Fruit fly (Drosophila melanogaster) whole organism, embryonic: ENCODE results near the gene CG15362.

Experiments used
- Adf1 ChIP-seq: fragments of 200-800 bp; sonication (Bioruptor generic); IDR thresholded peaks from 2 replicates; pipeline ENCODE4 v1.3.6; 2022; ENCODE audit warnings: missing biosample characterization, missing genetic modification characterization
- Blimp-1 ChIP-seq: fragments of 200-800 bp; sonication (Bioruptor generic); optimal IDR thresholded peaks from 3 replicates; lab custom pipeline; 2018; ENCODE audit warnings: missing biosample characterization, missing genetic modification characterization, mild to moderate bottlenecking, moderate library complexity, missing genetic modification reagents
- CG10321 ChIP-seq: fragments of 200-800 bp; sonication (Bioruptor generic); IDR thresholded peaks from 2 replicates; pipeline ENCODE4 v1.3.6; 2022; ENCODE audit warnings: missing biosample characterization, missing genetic modification characterization
- CG13287 ChIP-seq: fragments of 200-800 bp; sonication (Bioruptor generic); IDR thresholded peaks from 2 replicates; pipeline ENCODE4 v1.3.6; 2022; ENCODE audit warnings: missing biosample characterization, missing genetic modification characterization; ENCODE audit not compliant: partially characterized antibody
- CG15696 ChIP-seq: fragments of 200-800 bp; sonication (Bioruptor generic); optimal IDR thresholded peaks from 2 replicates; lab custom pipeline; 2019; ENCODE audit warnings: missing biosample characterization, mild to moderate bottlenecking, missing genetic modification characterization, moderate library complexity
- CG16813 ChIP-seq: fragments of 200-800 bp; sonication (Bioruptor generic); IDR thresholded peaks from 3 replicates; pipeline ENCODE4 v1.3.6; 2022; ENCODE audit warnings: missing biosample characterization, missing genetic modification characterization; ENCODE audit not compliant: partially characterized antibody
- CG3065 ChIP-seq: fragments of 200-800 bp; sonication (Bioruptor generic); optimal IDR thresholded peaks from 2 replicates; lab custom pipeline; 2016; ENCODE audit warnings: missing biosample characterization, missing genetic modification characterization
- CG31365 ChIP-seq: fragments of 200-800 bp; sonication (Bioruptor generic); optimal IDR thresholded peaks from 2 replicates; lab custom pipeline; 2018; ENCODE audit warnings: missing biosample characterization, mild to moderate bottlenecking, missing genetic modification characterization
- CG32767 ChIP-seq: fragments of 200-800 bp; sonication (Bioruptor generic); IDR thresholded peaks from 2 replicates; pipeline ENCODE4 v1.3.6; 2022; ENCODE audit warnings: missing biosample characterization, missing genetic modification characterization
- HLHmδ ChIP-seq: fragments of 200-800 bp; sonication (Bioruptor generic); optimal IDR thresholded peaks from 2 replicates; lab custom pipeline; 2018; ENCODE audit warnings: missing biosample characterization, mild to moderate bottlenecking, missing genetic modification characterization, moderate library complexity
- HmgD ChIP-seq: fragments of 200-800 bp; sonication (Bioruptor generic); optimal IDR thresholded peaks from 3 replicates; lab custom pipeline; 2016; ENCODE audit warnings: missing biosample characterization, missing genetic modification characterization
- Jarid2 ChIP-seq: fragments of 200-800 bp; sonication (Bioruptor generic); optimal IDR thresholded peaks from 3 replicates; lab custom pipeline; 2017; ENCODE audit warnings: mild to moderate bottlenecking, missing biosample characterization, missing genetic modification reagents, missing genetic modification characterization
- MBD-R2 ChIP-seq: fragments of 200-800 bp; sonication (Bioruptor generic); IDR thresholded peaks from 2 replicates; pipeline ENCODE4 v1.3.6; 2022; ENCODE audit warnings: missing biosample characterization, missing genetic modification characterization
- Med ChIP-seq: fragments of 200-800 bp; sonication (Bioruptor generic); peaks from one replicate; lab custom pipeline; 2016; ENCODE audit warnings: missing biosample characterization, missing genetic modification characterization, mild to moderate bottlenecking, inconsistent platforms, moderate library complexity
- Nf-YA ChIP-seq: fragments of 200-800 bp; sonication (Bioruptor generic); IDR thresholded peaks from 2 replicates; pipeline ENCODE4 v1.3.6; 2022; ENCODE audit warnings: missing biosample characterization, missing genetic modification characterization
- Scr ChIP-seq: fragments of 200-800 bp; sonication (Bioruptor generic); IDR thresholded peaks from 2 replicates; pipeline ENCODE4 v1.3.6; 2022; ENCODE audit warnings: missing biosample characterization, missing genetic modification characterization; ENCODE audit not compliant: partially characterized antibody
- Sox100B ChIP-seq: fragments of 200-800 bp; sonication (Bioruptor generic); optimal IDR thresholded peaks from 3 replicates; lab custom pipeline; 2018; ENCODE audit warnings: missing biosample characterization, mild to moderate bottlenecking, missing genetic modification characterization
- Tbp ChIP-seq: fragments of >200 bp; optimal IDR thresholded peaks from 2 replicates; lab custom pipeline; 2018; ENCODE audit warnings: missing biosample characterization, missing genetic modification characterization
- Trl ChIP-seq, 3 experiments: fragments of >200 bp in 2 of 3; fragments of 200-800 bp in 1 of 3; sonication (Bioruptor generic) in 1 of 3; optimal IDR thresholded peaks; 2 replicates in 1 of 3; 3 replicates in 2 of 3; lab custom pipeline; 2016 to 2017; ENCODE audit warnings: missing biosample characterization in 1 of 3, missing genetic modification characterization in 1 of 3
- abd-A ChIP-seq: fragments of 200-800 bp; sonication (Bioruptor generic); optimal IDR thresholded peaks from 3 replicates; lab custom pipeline; 2019; ENCODE audit warnings: missing biosample characterization, mild to moderate bottlenecking, missing genetic modification characterization, moderate library complexity
- ash1 ChIP-seq: fragments of 200-800 bp; sonication (Bioruptor generic); optimal IDR thresholded peaks from 2 replicates; lab custom pipeline; 2018; ENCODE audit warnings: missing biosample characterization, mild to moderate bottlenecking, missing genetic modification characterization
- cg ChIP-seq: fragments of 200-800 bp; sonication (Bioruptor generic); optimal IDR thresholded peaks from 3 replicates; lab custom pipeline; 2019; ENCODE audit warnings: missing biosample characterization, mild to moderate bottlenecking, missing genetic modification characterization, moderate library complexity
- crol ChIP-seq: fragments of 200-800 bp; sonication (Bioruptor generic); IDR thresholded peaks from 2 replicates; pipeline ENCODE4 v1.3.6; 2022; ENCODE audit warnings: missing biosample characterization, missing genetic modification characterization
- ewg ChIP-seq: fragments of 200-800 bp; sonication (Bioruptor generic); optimal IDR thresholded peaks from 3 replicates; lab custom pipeline; 2017; ENCODE audit warnings: mild to moderate bottlenecking, missing biosample characterization, missing genetic modification reagents, missing genetic modification characterization
- ftz-f1 ChIP-seq: fragments of 200-800 bp; sonication (Bioruptor generic); optimal IDR thresholded peaks from 2 replicates; lab custom pipeline; 2016; ENCODE audit warnings: missing biosample characterization, missing genetic modification characterization
- gsb-n ChIP-seq: fragments of 200-800 bp; sonication (Bioruptor generic); optimal IDR thresholded peaks from 3 replicates; lab custom pipeline; 2018; ENCODE audit warnings: missing biosample characterization, mild to moderate bottlenecking, missing genetic modification characterization
- knrl ChIP-seq: fragments of 200-800 bp; sonication (Bioruptor generic); IDR thresholded peaks from 3 replicates; pipeline ENCODE4 v1.3.6; 2022; ENCODE audit warnings: missing biosample characterization, missing genetic modification characterization; ENCODE audit not compliant: partially characterized antibody
- onecut ChIP-seq: fragments of 200-800 bp; sonication (Bioruptor generic); IDR thresholded peaks from 2 replicates; pipeline ENCODE4 v1.3.6; 2022; ENCODE audit warnings: missing biosample characterization, missing genetic modification characterization
- phol ChIP-seq: fragments of 200-800 bp; sonication (Bioruptor generic); optimal IDR thresholded peaks from 3 replicates; lab custom pipeline; 2018; ENCODE audit warnings: missing biosample characterization, mild to moderate bottlenecking, missing genetic modification characterization, moderate library complexity
- prd ChIP-seq, 3 experiments: fragments of >200 bp in 2 of 3; fragments of 200-800 bp in 1 of 3; sonication (Bioruptor generic) in 1 of 3; optimal IDR thresholded peaks in 2 of 3; IDR thresholded peaks in 1 of 3; 2 replicates in 2 of 3; 3 replicates in 1 of 3; pipeline versions ENCODE4 v1.3.6 to Lab custom; 2017 to 2022; ENCODE audit warnings: missing biosample characterization in 1 of 3, missing genetic modification characterization in 1 of 3
- run ChIP-seq: fragments of 200-800 bp; sonication (Bioruptor generic); optimal IDR thresholded peaks from 3 replicates; lab custom pipeline; 2018; ENCODE audit warnings: missing biosample characterization, mild to moderate bottlenecking, missing genetic modification characterization
- scrt ChIP-seq: fragments of 200-800 bp; sonication (Bioruptor generic); optimal IDR thresholded peaks from 2 replicates; lab custom pipeline; 2018; ENCODE audit warnings: missing biosample characterization, mild to moderate bottlenecking, missing genetic modification characterization, moderate library complexity
- seq ChIP-seq: fragments of 200-800 bp; sonication (Bioruptor generic); IDR thresholded peaks from 2 replicates; pipeline ENCODE4 v1.3.6; 2022; ENCODE audit warnings: missing biosample characterization, missing genetic modification characterization
- sna ChIP-seq: fragments of 200-800 bp; sonication (Bioruptor generic); IDR thresholded peaks from 2 replicates; pipeline ENCODE4 v1.3.6; 2022; ENCODE audit warnings: missing biosample characterization, missing genetic modification characterization; ENCODE audit not compliant: partially characterized antibody
- stc ChIP-seq: fragments of 200-800 bp; sonication (Bioruptor generic); IDR thresholded peaks from 2 replicates; pipeline ENCODE4 v1.3.6; 2022; ENCODE audit warnings: missing biosample characterization, missing genetic modification characterization
- vvl ChIP-seq: fragments of 200-800 bp; sonication (Bioruptor generic); IDR thresholded peaks from 2 replicates; pipeline ENCODE4 v1.3.6; 2022; ENCODE audit warnings: missing biosample characterization, missing genetic modification characterization
- zen ChIP-seq: fragments of 200-800 bp; sonication (Bioruptor generic); optimal IDR thresholded peaks from 3 replicates; lab custom pipeline; 2018; ENCODE audit warnings: missing biosample characterization, mild to moderate bottlenecking, missing genetic modification characterization, moderate library complexity
- zfh1 ChIP-seq: fragments of 200-800 bp; sonication (Bioruptor generic); IDR thresholded peaks from 3 replicates; pipeline ENCODE4 v1.3.6; 2022; ENCODE audit warnings: missing biosample characterization, missing genetic modification characterization

Gene CG15362

DNA sequence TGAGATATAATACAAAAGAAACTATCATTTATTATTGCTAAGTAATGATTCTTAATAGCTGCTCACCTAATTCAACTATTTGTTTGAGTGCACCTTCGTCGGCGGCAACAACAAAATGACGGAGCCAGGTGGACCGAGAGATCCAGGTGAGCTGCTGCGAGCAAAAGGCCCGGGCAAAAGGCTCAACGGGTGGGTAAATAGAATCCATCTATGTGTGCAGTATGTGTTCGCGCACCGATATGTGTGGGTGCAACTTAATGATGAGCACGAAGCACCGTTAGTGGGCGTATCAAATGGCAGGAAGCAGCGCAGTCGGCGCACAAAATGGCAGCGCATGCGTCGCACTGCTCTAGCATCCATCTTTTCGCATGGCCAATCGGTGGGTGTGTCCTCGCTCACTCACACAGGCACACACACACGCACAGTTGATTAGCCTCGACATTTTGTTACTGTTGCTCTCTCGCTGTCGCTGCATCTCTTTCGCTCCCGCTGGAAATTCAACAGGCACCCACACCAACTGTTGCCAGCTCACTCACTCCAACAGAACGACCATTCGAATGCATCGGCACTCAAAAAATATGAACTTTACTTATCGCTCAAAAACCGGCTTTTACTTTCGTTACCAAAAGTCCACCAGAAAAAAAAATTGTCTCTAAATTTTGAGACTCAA is 8.4 kb upstream of the CG15362 start (continued):
- TF ChIP-seq Sox100B (GFP tag; lab: Kevin White, UChicago) (no peak), ewg (GFP tag; lab: Kevin White, UChicago) (peak; percentile 93), zfh1 (GFP tag; lab: Robert Waterston, UW) (0 out of 3 replicates have a peak, but pooled peaks have one; percentile 18), MBD-R2 (peak; percentile 18; the same call in 1 of the 2 replicates), prd (optimal IDR thresholded peaks at IDR 0.05; lab: Kevin White, UChicago) (no peak), prd (GFP tag; IDR thresholded peaks at IDR 0.05; lab: Robert Waterston, UW) (peak; percentile 43; the same call in 1 of the 3 replicates), CG31365 (tag; lab: Kevin White, UChicago) (no peak), Jarid2 (peak; percentile 35), phol (peak; percentile 79), Adf1 (GFP tag; lab: Robert Waterston, UW) (peak; percentile 95), gsb-n (tag; lab: Kevin White, UChicago) (peak; percentile 73), scrt (GFP tag; lab: Kevin White, UChicago) (peak; percentile 82), HLHmδ (GFP tag; lab: Kevin White, UChicago) (peak; percentile 1), run (no peak), zen (peak; percentile 66), crol (GFP tag; lab: Robert Waterston, UW) (peak; percentile 69), CG3065 (GFP tag; lab: Kevin White, UChicago) (no peak), CG15696 (tag; lab: Kevin White, UChicago) (peak; percentile 22), Med (GFP tag; lab: Kevin White, UChicago) (peak; percentile 67), Trl (optimal IDR thresholded peaks at IDR 0.05; lab: Kevin White, UChicago) (peak in 1 of 2 experiments; percentile 50), Trl (GFP tag; optimal IDR thresholded peaks at IDR 0.05; lab: Kevin White, UChicago) (no peak), knrl (GFP tag; lab: Robert Waterston, UW) (peak; percentile 28; the same call in 1 of the 3 replicates), HmgD (GFP tag; lab: Kevin White, UChicago) (peak; percentile 3), Tbp (GFP tag; lab: Kevin White, UChicago) (no peak), stc (GFP tag; lab: Robert Waterston, UW) (no peak), cg (peak; percentile 97), ftz-f1 (peak; percentile 95), CG32767 (GFP tag; lab: Robert Waterston, UW) (no peak), CG13287 (GFP tag; lab: Robert Waterston, UW) (peak; percentile 38; the same call in 1 of the 2 replicates), seq (GFP tag; lab: Robert Waterston, UW) (peak; percentile 64; the same call in 1 of the 2 replicates), Nf-YA (peak; percentile 82), Scr (GFP tag; lab: Robert Waterston, UW) (peak; percentile 39; the same call in 1 of the 2 replicates), onecut (GFP tag; lab: Robert Waterston, UW) (no peak), vvl (GFP tag; lab: Robert Waterston, UW) (peak; percentile 31; the same call in 1 of the 2 replicates), CG10321 (peak; percentile 98), sna (peak; percentile 35; the same call in 1 of the 2 replicates), Blimp-1 (GFP tag; lab: Kevin White, UChicago) (peak; percentile 60), abd-A (tag; lab: Kevin White, UChicago) (peak; percentile 75), CG16813 (GFP tag; lab: Robert Waterston, UW) (0 out of 3 replicates have a peak, but pooled peaks have one; percentile 9), ash1 (GFP tag; lab: Kevin White, UChicago) (no peak)
- TF ChIP-seq, all 482 proteins: peak for 55
